Fruit fly (Drosophila melanogaster): Measurements from ENCODE around the gene Rift.

The Rift gene

DNA sequence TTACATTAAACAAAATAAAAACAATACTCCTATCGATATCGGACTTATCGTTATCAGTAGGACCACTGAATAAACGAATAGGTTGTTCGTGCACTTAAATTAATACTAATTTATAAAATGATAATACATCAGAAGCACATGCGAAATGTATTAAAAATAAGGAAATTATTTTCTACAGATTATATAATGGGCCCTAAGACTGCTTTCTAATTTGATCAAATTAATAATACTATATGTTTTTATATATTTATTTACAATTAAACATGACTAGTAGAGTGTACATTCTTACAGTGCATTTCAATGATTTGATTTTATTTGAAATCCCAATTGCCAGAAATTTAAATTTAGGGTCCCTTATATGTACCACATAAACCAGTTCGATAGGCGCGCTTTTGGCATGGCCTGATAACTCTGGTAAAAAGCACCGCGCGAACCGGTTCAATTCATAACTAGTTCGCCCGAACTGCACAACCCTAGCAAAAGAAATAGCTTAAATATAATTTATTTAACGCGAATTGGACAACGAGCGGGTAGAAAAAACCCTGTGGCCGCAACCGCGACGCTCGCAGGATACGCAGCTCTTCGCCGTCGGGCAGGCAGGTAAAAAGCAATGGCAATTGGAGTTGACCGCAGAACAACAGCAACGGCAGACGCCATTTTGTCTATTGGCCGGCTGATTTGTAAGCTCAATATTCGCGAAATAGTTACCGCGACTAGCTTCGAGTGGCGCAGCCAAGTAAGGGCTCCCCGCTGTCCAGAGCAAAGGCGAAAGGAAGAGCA lies 33.2 kb downstream of the Rift start, which contains the start of the genes CG2126 and faf:
CG2126 (minus strand) TSS at position 70 of the 780 bp plus-strand sequence.
faf (plus strand) TSS at position 438 of the 780 bp plus-strand sequence.
- peak; percentile 66 for TF ChIP-seq noc (tag; optimal IDR thresholded peaks at IDR 0.05)

dm6 chr3R:31771790-31772576 lies 38.0 kb downstream of the Rift start, which contains the start of the genes betaGlu and sip3:
Gene betaGlu, minus strand, starts transcription at chr3R:31771848.
Gene sip3, plus strand, starts transcription at chr3R:31772219.
- TF ChIP-seq noc (tag; optimal IDR thresholded peaks at IDR 0.05), result no peak

dm6 chr3R:31768198-31768597 lies 41.8 kb downstream of the Rift start:
- TF ChIP-seq noc (tag; optimal IDR thresholded peaks at IDR 0.05), result no peak

dm6 chr3R:31767528-31767927 lies 42.5 kb downstream of the Rift start:
- TF ChIP-seq noc (tag; optimal IDR thresholded peaks at IDR 0.05), result no peak

dm6 chr3R:31765145-31765544 lies 44.8 kb downstream of the Rift start:
- no peak for TF ChIP-seq noc (tag; optimal IDR thresholded peaks at IDR 0.05)

DNA sequence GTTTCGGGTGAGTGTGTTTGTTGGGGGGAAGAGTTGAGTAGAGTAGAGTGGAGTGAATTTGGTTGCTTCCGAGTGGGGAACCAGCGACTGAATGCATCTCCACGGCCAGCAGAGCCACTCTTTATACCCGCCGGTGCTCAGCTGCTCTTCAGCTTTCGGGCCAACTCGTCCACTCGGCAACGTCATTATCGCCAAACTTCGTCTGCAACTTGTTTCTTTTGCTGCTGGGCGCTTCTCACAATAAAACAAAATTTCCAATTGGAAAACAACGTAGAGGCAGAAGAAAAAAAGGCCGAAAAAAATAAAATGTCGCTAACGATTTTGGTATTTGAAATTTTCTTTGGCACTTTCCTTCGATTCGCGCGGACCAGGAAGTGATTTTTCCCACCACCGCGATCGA lies 45.3 kb downstream of the Rift start, which contains the start of gene CG2150:
CG2150 (minus strand) TSS at position 101 of the 400 bp plus-strand sequence.
- no peak for TF ChIP-seq noc (tag; optimal IDR thresholded peaks at IDR 0.05)

DNA sequence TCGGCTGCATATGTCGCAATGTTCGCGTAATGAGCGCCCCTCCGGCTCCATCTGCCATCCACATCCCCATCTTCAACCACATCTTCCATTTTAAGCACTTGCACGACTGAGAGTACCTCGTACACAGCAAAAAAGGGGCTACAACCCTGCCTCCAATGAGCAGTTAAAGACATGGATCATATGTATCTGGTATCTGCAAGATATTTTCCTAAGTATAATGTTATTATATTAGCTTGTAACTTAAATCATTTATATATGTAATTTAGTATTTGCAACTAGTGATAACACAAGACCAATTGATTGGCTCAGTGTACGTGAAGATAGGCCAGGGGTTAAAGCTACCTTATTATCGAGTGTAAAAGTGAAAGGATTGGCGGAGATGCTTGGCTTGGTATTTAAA lies 47.3 kb downstream of the Rift start:
- no peak for TF ChIP-seq noc (tag; optimal IDR thresholded peaks at IDR 0.05)

dm6 chr3R:31761529-31762009 lies 48.4 kb downstream of the Rift start, which contains the start of gene Smvt:
Gene Smvt, minus strand, starts transcription at chr3R:31761579.
- peak; percentile 4 for TF ChIP-seq noc (tag; optimal IDR thresholded peaks at IDR 0.05)

- peak; percentile 79 for TF ChIP-seq noc (tag; optimal IDR thresholded peaks at IDR 0.05)
Measured at dm6 chr3R:31758587-31759167, 51.3 kb downstream of the Rift start, which contains the start of gene CG2187. Gene CG2187, minus strand, starts transcription at chr3R:31758637.
